Fruit fly (Drosophila melanogaster): ENCODE measurements around the gene CG13367.
A peak's percentile ranks its signal among the peaks of the same experiment; 100 is the strongest.

Gene CG13367

dm6 chrX:656380-656925 lies 11.9 kb downstream of the CG13367 start:
- no peak for TF ChIP-seq dsf (GFP tag; optimal IDR thresholded peaks at IDR 0.05; ENCODE audit: borderline replicate concordance)
- TF ChIP-seq sv (GFP tag; optimal IDR thresholded peaks at IDR 0.05), result no peak
- no peak for TF ChIP-seq h (GFP tag; optimal IDR thresholded peaks at IDR 0.05)
- TF ChIP-seq Hr83 (GFP tag; optimal IDR thresholded peaks at IDR 0.05; ENCODE audit: poor library complexity, severe bottlenecking), result no peak
- TF ChIP-seq N (GFP tag; optimal IDR thresholded peaks at IDR 0.05), result no peak
- no peak for TF ChIP-seq Rel (GFP tag; optimal IDR thresholded peaks at IDR 0.05)
- peak; percentile 90 for TF ChIP-seq Rel (tag; optimal IDR thresholded peaks at IDR 0.05)

dm6 chrX:658021-658420 lies 13.5 kb downstream of the CG13367 start:
- no peak for TF ChIP-seq br (GFP tag; optimal IDR thresholded peaks at IDR 0.05)
- TF ChIP-seq woc (GFP tag; optimal IDR thresholded peaks at IDR 0.05), result no peak
- peak; percentile 20 for TF ChIP-seq Myc (optimal IDR thresholded peaks at IDR 0.05)

- no peak for TF ChIP-seq br (GFP tag; optimal IDR thresholded peaks at IDR 0.05)
- TF ChIP-seq brk (GFP tag; optimal IDR thresholded peaks at IDR 0.05), result no peak
- no peak for TF ChIP-seq Dfd (GFP tag; optimal IDR thresholded peaks at IDR 0.05)
- no peak for TF ChIP-seq usp (GFP tag; optimal IDR thresholded peaks at IDR 0.05)
- TF ChIP-seq Abd-B (GFP tag; optimal IDR thresholded peaks at IDR 0.05), result no peak
- no peak for TF ChIP-seq Hr78 (GFP tag; optimal IDR thresholded peaks at IDR 0.05)
- TF ChIP-seq CG32264 (GFP tag; optimal IDR thresholded peaks at IDR 0.05), result no peak
- no peak for TF ChIP-seq lola (GFP tag; optimal IDR thresholded peaks at IDR 0.05)
- peak; percentile 8 for TF ChIP-seq rgr (GFP tag; optimal IDR thresholded peaks at IDR 0.05)
- no peak for TF ChIP-seq Sp1 (GFP tag; optimal IDR thresholded peaks at IDR 0.05)
- TF ChIP-seq ey (GFP tag; optimal IDR thresholded peaks at IDR 0.05), result peak; percentile 9
- peak in 1 of 2 experiments; percentile 46 for TF ChIP-seq foxo (GFP tag; optimal IDR thresholded peaks at IDR 0.05)
- TF ChIP-seq h (GFP tag; optimal IDR thresholded peaks at IDR 0.05), result peak; percentile 2
- TF ChIP-seq Hnf4 (GFP tag; optimal IDR thresholded peaks at IDR 0.05), result no peak
- TF ChIP-seq dsf (GFP tag; optimal IDR thresholded peaks at IDR 0.05; ENCODE audit: borderline replicate concordance), result no peak
Observed at dm6 chrX:678503-678902, 33.9 kb downstream of the CG13367 start.

dm6 chrX:686437-686972 lies 41.9 kb downstream of the CG13367 start, which contains the start of gene sdk:
sdk (plus strand) TSS chrX:686834.
- peak; percentile 94 for TF ChIP-seq OdsH (GFP tag; optimal IDR thresholded peaks at IDR 0.05)
- TF ChIP-seq GATAd (GFP tag; optimal IDR thresholded peaks at IDR 0.05), result no peak
- peak; percentile 98 for TF ChIP-seq woc (GFP tag; optimal IDR thresholded peaks at IDR 0.05)
- TF ChIP-seq lola (GFP tag; optimal IDR thresholded peaks at IDR 0.05), result no peak
- TF ChIP-seq Dif (GFP tag; optimal IDR thresholded peaks at IDR 0.05; ENCODE audit: partially characterized antibody), result peak; percentile 44
- peak; percentile 68 for TF ChIP-seq Mio (GFP tag; optimal IDR thresholded peaks at IDR 0.05)
- no peak for TF ChIP-seq Myc (optimal IDR thresholded peaks at IDR 0.05)
- TF ChIP-seq Dfd (GFP tag; optimal IDR thresholded peaks at IDR 0.05), result no peak
- TF ChIP-seq usp (GFP tag; optimal IDR thresholded peaks at IDR 0.05), result no peak
- peak; percentile 91 for TF ChIP-seq dmrt93B (GFP tag; optimal IDR thresholded peaks at IDR 0.05)
- TF ChIP-seq dsf (GFP tag; optimal IDR thresholded peaks at IDR 0.05; ENCODE audit: borderline replicate concordance), result peak; percentile 38
- TF ChIP-seq Hr78 (GFP tag; optimal IDR thresholded peaks at IDR 0.05), result no peak
- no peak for TF ChIP-seq jim (GFP tag; optimal IDR thresholded peaks at IDR 0.05)
- TF ChIP-seq Rel (GFP tag; optimal IDR thresholded peaks at IDR 0.05), result peak; percentile 81
- peak; percentile 51 for TF ChIP-seq Rel (tag; optimal IDR thresholded peaks at IDR 0.05)
- TF ChIP-seq Vsx2 (GFP tag; optimal IDR thresholded peaks at IDR 0.05; ENCODE audit: partially characterized antibody), result peak; percentile 51
- peak; percentile 93 for TF ChIP-seq Hnf4 (GFP tag; optimal IDR thresholded peaks at IDR 0.05)
- TF ChIP-seq brk (GFP tag; optimal IDR thresholded peaks at IDR 0.05), result peak; percentile 75
- TF ChIP-seq fru (GFP tag; optimal IDR thresholded peaks at IDR 0.05), result peak; percentile 98
- peak; percentile 93 for TF ChIP-seq rgr (GFP tag; optimal IDR thresholded peaks at IDR 0.05)
- TF ChIP-seq Abd-B (GFP tag; optimal IDR thresholded peaks at IDR 0.05), result no peak
- peak; percentile 9 to 96 for TF ChIP-seq foxo (GFP tag; optimal IDR thresholded peaks at IDR 0.05)
- peak; percentile 84 for TF ChIP-seq Jra (GFP tag; optimal IDR thresholded peaks at IDR 0.05)
- peak; percentile 98 for TF ChIP-seq h (GFP tag; optimal IDR thresholded peaks at IDR 0.05)
- peak in 1 of 2 experiments; percentile 45 for TF ChIP-seq dl (GFP tag; optimal IDR thresholded peaks at IDR 0.05; ENCODE audit: insufficient read depth in 1 of 2, partially characterized antibody in 2 of 2)
- TF ChIP-seq CG9705 (GFP tag; optimal IDR thresholded peaks at IDR 0.05), result peak; percentile 86
- TF ChIP-seq Sp1 (GFP tag; optimal IDR thresholded peaks at IDR 0.05), result peak; percentile 90
- TF ChIP-seq sv (GFP tag; optimal IDR thresholded peaks at IDR 0.05), result peak; percentile 85
- peak; percentile 92 for TF ChIP-seq HLH106 (tag; optimal IDR thresholded peaks at IDR 0.05)
- TF ChIP-seq psq (GFP tag; optimal IDR thresholded peaks at IDR 0.05), result peak; percentile 92
- TF ChIP-seq tai (GFP tag; optimal IDR thresholded peaks at IDR 0.05), result peak; percentile 91
- peak; percentile 96 for TF ChIP-seq ey (GFP tag; optimal IDR thresholded peaks at IDR 0.05)
- TF ChIP-seq br (GFP tag; optimal IDR thresholded peaks at IDR 0.05), result peak; percentile 96
- peak; percentile 30 for TF ChIP-seq CrebA (GFP tag; optimal IDR thresholded peaks at IDR 0.05; ENCODE audit: borderline replicate concordance)
- TF ChIP-seq pan (optimal IDR thresholded peaks at IDR 0.05), result no peak
- peak; percentile 78 for TF ChIP-seq sage (GFP tag; optimal IDR thresholded peaks at IDR 0.05)
- peak; percentile 11 for TF ChIP-seq Hr83 (GFP tag; optimal IDR thresholded peaks at IDR 0.05; ENCODE audit: poor library complexity, severe bottlenecking)
- no peak for TF ChIP-seq N (GFP tag; optimal IDR thresholded peaks at IDR 0.05)
- peak; percentile 64 for TF ChIP-seq CG32264 (GFP tag; optimal IDR thresholded peaks at IDR 0.05)

Measured in whole organism, wandering third instar larva.